Worm (Caenorhabditis elegans): ENCODE data around the gene F38B2.4.

The F38B2.4 gene

DNA sequence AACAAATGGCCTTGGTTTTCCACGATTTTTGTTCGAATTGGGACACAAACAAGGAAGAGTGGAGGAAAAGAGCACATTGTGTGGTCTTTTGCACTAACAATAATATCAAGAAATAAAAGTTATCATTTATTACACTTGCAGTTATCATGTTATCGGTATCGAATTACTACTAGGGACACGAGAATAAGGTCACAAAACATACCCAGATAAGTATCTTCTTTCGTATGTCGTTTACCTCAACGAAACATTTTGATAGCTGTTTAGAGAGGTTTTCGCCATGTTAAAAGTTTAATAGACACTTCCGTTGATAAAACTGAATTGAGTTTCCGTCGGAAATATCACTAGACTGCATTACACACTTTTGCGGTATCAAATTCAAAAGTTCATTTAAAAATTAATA is 36.5 kb downstream of the F38B2.4 start:
- TF ChIP-seq him-1 (tag; optimal IDR thresholded peaks at IDR 0.05) = no peak
- TF ChIP-seq W03F9.2 (tag; optimal IDR thresholded peaks at IDR 0.05) = no peak
- no peak for TF ChIP-seq dao-5 (tag; optimal IDR thresholded peaks at IDR 0.05)

DNA sequence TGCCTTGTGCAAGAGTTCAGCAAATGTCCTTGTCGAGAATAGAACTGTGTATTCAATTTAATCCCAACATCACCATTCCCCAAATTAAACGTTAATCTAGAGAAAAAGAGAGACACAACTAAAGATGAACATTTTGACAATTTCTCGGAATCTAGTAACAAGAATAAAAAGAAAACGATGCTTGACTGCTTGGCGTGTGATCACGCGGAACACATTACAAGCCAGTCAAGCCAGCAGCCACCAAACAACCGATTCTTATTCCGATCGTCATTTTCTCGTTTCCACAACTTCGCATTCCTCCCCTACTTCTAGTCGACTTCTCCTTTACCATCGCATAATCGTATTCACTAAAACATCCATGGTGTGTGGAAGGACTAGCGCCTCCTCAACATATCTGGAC is 38.1 kb downstream of the F38B2.4 start:
- TF ChIP-seq dao-5 (tag; optimal IDR thresholded peaks at IDR 0.05) (no peak), him-1 (tag; optimal IDR thresholded peaks at IDR 0.05) (no peak), W03F9.2 (tag; optimal IDR thresholded peaks at IDR 0.05) (no peak)

DNA sequence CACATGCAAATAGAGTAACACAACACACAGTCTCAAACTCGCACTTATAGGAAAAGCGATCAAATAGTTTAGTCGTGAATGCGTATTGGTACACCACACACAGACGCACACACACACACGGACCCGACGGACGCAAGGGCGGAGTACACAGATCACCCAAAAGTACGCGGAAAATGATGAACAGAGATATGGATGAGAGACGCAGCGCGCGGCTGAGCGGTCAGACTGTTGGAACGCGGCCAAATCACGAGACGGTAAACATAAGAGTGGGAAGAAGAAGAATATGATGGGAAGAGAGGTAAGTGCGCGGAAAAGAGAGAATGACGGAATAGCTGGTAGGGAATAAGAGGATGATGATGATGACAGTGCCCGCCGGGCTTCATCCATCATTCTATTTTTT is 39.4 kb downstream of the F38B2.4 start:
- TF ChIP-seq W03F9.2 (tag; optimal IDR thresholded peaks at IDR 0.05) = no peak
- TF ChIP-seq him-1 (tag; optimal IDR thresholded peaks at IDR 0.05) = no peak
- TF ChIP-seq dao-5 (tag; optimal IDR thresholded peaks at IDR 0.05) = no peak

DNA sequence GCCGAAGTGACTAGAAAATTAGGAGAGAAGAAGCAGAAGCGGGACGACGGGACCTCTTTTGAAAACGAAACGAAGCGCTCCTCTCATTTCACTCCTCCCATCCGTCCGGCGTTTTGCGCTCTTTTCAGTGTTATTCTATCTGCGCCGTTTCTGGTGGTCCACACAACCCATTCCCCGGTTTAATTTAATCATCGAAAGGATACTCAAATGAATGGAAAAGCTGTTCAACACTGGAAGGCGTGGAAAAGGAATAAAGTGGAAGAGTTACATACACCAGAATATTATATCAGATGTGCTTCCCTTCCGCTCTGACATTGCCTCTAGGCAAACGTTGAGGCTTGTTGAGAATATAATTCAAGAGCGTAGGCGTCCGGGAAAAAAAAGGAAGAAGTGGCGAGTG is 42.5 kb downstream of the F38B2.4 start:
- no peak for TF ChIP-seq W03F9.2 (tag; optimal IDR thresholded peaks at IDR 0.05)
- no peak for TF ChIP-seq him-1 (tag; optimal IDR thresholded peaks at IDR 0.05)
- no peak for TF ChIP-seq dao-5 (tag; optimal IDR thresholded peaks at IDR 0.05)

DNA sequence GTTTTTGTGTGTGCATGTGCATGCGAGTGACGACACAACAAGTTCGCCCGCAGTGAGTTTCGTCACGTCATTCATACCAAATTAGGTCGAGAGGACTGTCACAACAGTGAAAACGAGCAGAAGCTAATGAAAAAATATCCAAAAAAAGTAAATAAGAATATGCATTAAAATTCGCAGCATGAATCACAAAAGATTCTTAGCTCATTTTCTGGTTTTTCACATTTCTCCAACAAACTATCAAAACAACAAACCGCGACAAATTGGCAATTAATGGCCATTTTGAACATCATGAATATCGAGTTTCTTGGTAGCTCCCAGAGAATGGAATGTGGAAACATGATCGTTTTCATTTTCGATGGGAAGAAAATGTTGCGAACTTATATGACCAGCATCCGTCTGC is 43.9 kb downstream of the F38B2.4 start:
- TF ChIP-seq him-1 (tag; optimal IDR thresholded peaks at IDR 0.05) (no peak), dao-5 (tag; optimal IDR thresholded peaks at IDR 0.05) (no peak), W03F9.2 (tag; optimal IDR thresholded peaks at IDR 0.05) (no peak)

DNA sequence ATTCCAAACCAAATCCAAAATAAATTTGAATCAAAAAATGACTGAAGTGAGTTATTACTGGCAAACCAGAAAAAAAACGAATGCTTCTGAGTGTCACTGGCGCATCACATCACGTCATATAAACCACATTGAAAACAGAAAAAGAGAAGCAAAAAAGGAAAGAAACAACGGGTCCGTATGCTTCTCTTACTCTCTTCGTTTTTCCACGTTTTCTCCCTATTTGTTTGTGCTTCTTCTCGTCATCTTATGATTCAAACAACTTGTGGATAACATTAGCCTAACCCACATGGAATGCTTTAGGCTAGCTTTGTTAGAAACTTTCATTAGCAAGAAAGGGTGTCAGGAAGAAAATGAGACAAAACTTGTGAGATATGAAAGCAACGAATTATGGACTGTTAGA is 46.0 kb downstream of the F38B2.4 start:
- TF ChIP-seq dao-5 (tag; optimal IDR thresholded peaks at IDR 0.05) (no peak), W03F9.2 (tag; optimal IDR thresholded peaks at IDR 0.05) (no peak), him-1 (tag; optimal IDR thresholded peaks at IDR 0.05) (no peak)

DNA sequence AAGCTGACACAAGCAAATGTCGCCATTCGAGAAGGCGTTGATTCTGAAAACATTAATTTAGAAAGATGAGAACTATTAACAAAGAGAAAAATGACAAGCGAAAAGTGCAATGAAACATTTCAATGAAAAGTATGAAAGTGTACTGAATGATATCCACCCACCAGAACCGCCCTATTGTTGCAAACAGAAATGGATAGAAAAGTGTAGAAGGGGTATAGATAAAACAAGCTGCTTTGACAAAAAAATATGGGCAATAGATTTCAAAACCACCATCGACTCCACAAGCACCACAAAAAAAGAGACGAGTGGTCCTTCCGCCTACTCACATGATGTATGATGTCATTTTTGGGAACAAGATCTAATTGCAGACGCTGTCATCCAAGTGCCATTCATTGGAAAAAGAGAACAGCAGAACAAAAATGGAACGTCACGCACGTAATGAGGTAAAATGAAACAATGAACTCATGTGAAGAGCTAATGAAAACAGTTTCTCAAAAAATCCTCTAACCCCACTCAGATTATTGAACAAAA is 46.9 kb downstream of the F38B2.4 start, which contains the start of gene C34F6.10:
Gene C34F6.10, minus strand, starts transcription at position 51 of the 531 bp plus-strand sequence.
- no peak for TF ChIP-seq him-1 (tag; optimal IDR thresholded peaks at IDR 0.05)
- no peak for TF ChIP-seq dao-5 (tag; optimal IDR thresholded peaks at IDR 0.05)
- no peak for TF ChIP-seq W03F9.2 (tag; optimal IDR thresholded peaks at IDR 0.05)
